Worm (Caenorhabditis elegans) whole organism, L4/young adult: Measurements from ENCODE around the gene F08F3.1.

Experiments
- W03F9.2 ChIP-seq: fragments of 150-350 bp; optimal IDR thresholded peaks from 2 replicates; lab custom pipeline; 2014; ENCODE audit warnings: missing biosample characterization, missing genetic modification characterization
- dao-5 ChIP-seq: sonication (generic microtip); optimal IDR thresholded peaks from 2 replicates; lab custom pipeline; 2016; ENCODE audit warnings: missing genotype, missing genetic modification characterization, moderate library complexity, missing compliant biosample characterization
- him-1 ChIP-seq: sonication (generic microtip); optimal IDR thresholded peaks from 2 replicates; lab custom pipeline; 2016; ENCODE audit warnings: missing genotype, missing genetic modification reagents, missing genetic modification characterization, missing compliant biosample characterization

- TF ChIP-seq him-1: no peak
- no peak for TF ChIP-seq dao-5 (tag; lab: Kevin White, UChicago)
- TF ChIP-seq W03F9.2 (tag; lab: Kevin White, UChicago): no peak
These were observed 35.3 kb upstream of the F08F3.1 start, which contains the start of gene F08F3.4 for ce11 chrV:5410679-5411078.
